Worm (Caenorhabditis elegans) whole organism, late embryonic: ENCODE measurements around the gene swt-1.

ENCODE experiments used
- K09A11.1 ChIP-seq: sonication (generic microtip); optimal IDR thresholded peaks from 2 replicates; lab custom pipeline; 2017; ENCODE audit warnings: antibody characterized with exemption, mild to moderate bottlenecking, missing genetic modification characterization, missing compliant biosample characterization; ENCODE audit not compliant: insufficient read depth
- ama-1 ChIP-seq: fragments of 150-350 bp; optimal IDR thresholded peaks from 2 replicates; lab custom pipeline; 2014
- ceh-45 ChIP-seq: fragments of 200-800 bp; sonication (Bioruptor generic); IDR thresholded peaks from 2 replicates; pipeline ENCODE4 v1.3.6; 2022; ENCODE audit warnings: missing genetic modification reagents, missing genetic modification characterization, missing compliant biosample characterization
- ceh-9 ChIP-seq: sonication (generic microtip); optimal IDR thresholded peaks from 2 replicates; lab custom pipeline; 2016; ENCODE audit warnings: mild to moderate bottlenecking, missing genetic modification characterization, inconsistent platforms, missing compliant biosample characterization
- dve-1 ChIP-seq: sonication (generic microtip); optimal IDR thresholded peaks from 2 replicates; lab custom pipeline; 2017; ENCODE audit warnings: antibody characterized with exemption, mild to moderate bottlenecking, missing genetic modification characterization, missing compliant biosample characterization
- ets-4 ChIP-seq: sonication (generic microtip); optimal IDR thresholded peaks from 2 replicates; lab custom pipeline; 2016; ENCODE audit warnings: missing genetic modification characterization, missing compliant biosample characterization
- nfya-1 ChIP-seq: sonication (generic microtip); optimal IDR thresholded peaks from 2 replicates; lab custom pipeline; 2017; ENCODE audit warnings: missing genetic modification characterization, mild to moderate bottlenecking, missing compliant biosample characterization, antibody characterized with exemption, moderate library complexity
- ref-2 ChIP-seq: sonication (generic microtip); optimal IDR thresholded peaks from 2 replicates; lab custom pipeline; 2016; ENCODE audit warnings: missing genetic modification characterization, missing compliant biosample characterization
- sox-2 ChIP-seq: fragments of 200-800 bp; sonication (Bioruptor generic); IDR thresholded peaks from 2 replicates; pipeline ENCODE4 v1.3.6; 2022; ENCODE audit warnings: missing genetic modification reagents, missing genetic modification characterization, missing compliant biosample characterization
- sox-4 ChIP-seq: sonication (generic microtip); optimal IDR thresholded peaks from 2 replicates; lab custom pipeline; 2017; ENCODE audit warnings: mild to moderate bottlenecking, missing genetic modification characterization, inconsistent platforms, missing compliant biosample characterization

ce11 chrIV:274185-274584, 33.1 kb upstream of the swt-1 start, which contains the start of gene sma-10:
- TF ChIP-seq ceh-9 (tag; lab: Kevin White, UChicago) (no peak), ceh-45 (GFP tag; lab: Robert Waterston, UW) (no peak), ref-2 (tag; lab: Kevin White, UChicago) (no peak), sox-4 (tag; lab: Kevin White, UChicago) (no peak), nfya-1 (tag; lab: Kevin White, UChicago) (no peak), sox-2 (no peak), ets-4 (tag; lab: Kevin White, UChicago) (no peak), ama-1 (lab: Kevin White, UChicago) (no peak), K09A11.1 (tag; lab: Kevin White, UChicago) (no peak), dve-1 (tag; lab: Kevin White, UChicago) (peak; percentile 13)
